Worm (Caenorhabditis elegans) whole organism, L1 larva: ENCODE data around the gene ttr-44.

Experiments used
- ama-1 ChIP-seq: fragments of 150-350 bp; optimal IDR thresholded peaks from 2 replicates; lab custom pipeline; 2014
- elt-2 ChIP-seq: sonication (generic microtip); optimal IDR thresholded peaks from 2 replicates; lab custom pipeline; 2016; ENCODE audit warnings: missing genetic modification characterization, mild to moderate bottlenecking, inconsistent platforms, missing compliant biosample characterization, missing genetic modification reagents
- lin-13 ChIP-seq: fragments of 150-350 bp; optimal IDR thresholded peaks from 2 replicates; lab custom pipeline; 2014; ENCODE audit warnings: missing biosample characterization, missing genetic modification reagents, missing genetic modification characterization
- nhr-12 ChIP-seq: sonication (generic microtip); optimal IDR thresholded peaks from 2 replicates; lab custom pipeline; 2017; ENCODE audit warnings: missing biosample characterization, missing genetic modification characterization
- skn-1 ChIP-seq: fragments of 150-350 bp; optimal IDR thresholded peaks from 2 replicates; lab custom pipeline; 2014; ENCODE audit warnings: missing biosample characterization, missing genetic modification characterization
- unc-62 ChIP-seq: fragments of 150-350 bp; optimal IDR thresholded peaks from 2 replicates; lab custom pipeline; 2014; ENCODE audit warnings: missing biosample characterization, missing genetic modification reagents, missing genetic modification characterization
- ztf-11 ChIP-seq, 2 experiments: sonication (generic microtip); optimal IDR thresholded peaks; 2 replicates each; lab custom pipeline; 2016 to 2017; ENCODE audit warnings: missing genetic modification characterization in 2 of 2, missing biosample characterization in 1 of 2, missing compliant biosample characterization in 1 of 2
- ztf-4 ChIP-seq: fragments of 150-350 bp; optimal IDR thresholded peaks from 2 replicates; lab custom pipeline; 2014; ENCODE audit warnings: missing biosample characterization, missing genetic modification characterization

- TF ChIP-seq skn-1 (tag; lab: Kevin White, UChicago) (no peak), unc-62 (GFP tag; lab: Kevin White, UChicago) (no peak), lin-13 (GFP tag; lab: Kevin White, UChicago) (no peak), elt-2 (tag; lab: Kevin White, UChicago) (no peak), nhr-12 (tag; lab: Kevin White, UChicago) (no peak), ztf-11 (tag; optimal IDR thresholded peaks at IDR 0.05; lab: Kevin White, UChicago) (no peak), ztf-4 (no peak), ama-1 (lab: Kevin White, UChicago) (no peak)
Observed at ce11 chrV:13485732-13486131, 44.8 kb downstream of the ttr-44 start.
